Worm (Caenorhabditis elegans) whole organism, mixed stage, embryonic: ENCODE measurements around the gene ttr-22.

Experiments
- bed-3 ChIP-seq: fragments of 200-800 bp; sonication (Bioruptor generic); optimal IDR thresholded peaks from 3 replicates; lab custom pipeline; 2018; ENCODE audit warnings: mild to moderate bottlenecking, missing genetic modification characterization, moderate library complexity, missing compliant biosample characterization
- blmp-1 ChIP-seq: fragments of 150-350 bp; optimal IDR thresholded peaks from 2 replicates; lab custom pipeline; 2014; ENCODE audit warnings: missing biosample characterization, missing genetic modification characterization
- ceh-39 ChIP-seq: fragments of 150-350 bp; optimal IDR thresholded peaks from 2 replicates; lab custom pipeline; 2014; ENCODE audit warnings: missing biosample characterization, missing genetic modification characterization
- ceh-43 ChIP-seq: fragments of 200-800 bp; sonication (Bioruptor generic); optimal IDR thresholded peaks from 2 replicates; lab custom pipeline; 2018; ENCODE audit warnings: mild to moderate bottlenecking, missing genetic modification characterization, moderate library complexity, missing compliant biosample characterization
- ceh-83 ChIP-seq: fragments of 200-800 bp; sonication (Bioruptor generic); optimal IDR thresholded peaks from 2 replicates; lab custom pipeline; 2018; ENCODE audit warnings: mild to moderate bottlenecking, missing genetic modification characterization, missing compliant biosample characterization
- ces-1 ChIP-seq: fragments of 150-350 bp; optimal IDR thresholded peaks from 2 replicates; lab custom pipeline; 2014; ENCODE audit warnings: missing biosample characterization, missing genetic modification reagents, missing genetic modification characterization
- drap-1 ChIP-seq: fragments of 200-800 bp; sonication (Bioruptor generic); optimal IDR thresholded peaks from 3 replicates; lab custom pipeline; 2018; ENCODE audit warnings: mild to moderate bottlenecking, missing genetic modification characterization, missing compliant biosample characterization
- elt-1 ChIP-seq: sonication (generic microtip); optimal IDR thresholded peaks from 2 replicates; lab custom pipeline; 2017; ENCODE audit warnings: missing genetic modification characterization, mild to moderate bottlenecking, missing compliant biosample characterization, antibody characterized with exemption, moderate library complexity, borderline replicate concordance; ENCODE audit not compliant: insufficient read depth
- flh-1 ChIP-seq: fragments of 200-800 bp; sonication (Bioruptor generic); optimal IDR thresholded peaks from 2 replicates; lab custom pipeline; 2018; ENCODE audit warnings: mild to moderate bottlenecking, missing genetic modification characterization, moderate library complexity, missing compliant biosample characterization
- ham-2 ChIP-seq: fragments of 200-800 bp; sonication (Bioruptor generic); optimal IDR thresholded peaks from 2 replicates; lab custom pipeline; 2018; ENCODE audit warnings: mild to moderate bottlenecking, missing genetic modification characterization, missing compliant biosample characterization
- hlh-1 ChIP-seq: fragments of 150-350 bp; optimal IDR thresholded peaks from 2 replicates; lab custom pipeline; 2014; ENCODE audit warnings: missing biosample characterization, missing genetic modification reagents, missing genetic modification characterization
- lin-13 ChIP-seq: fragments of 150-350 bp; optimal IDR thresholded peaks from 2 replicates; lab custom pipeline; 2014; ENCODE audit warnings: missing biosample characterization, missing genetic modification characterization
- lin-32 ChIP-seq: fragments of 200-800 bp; sonication (Bioruptor generic); optimal IDR thresholded peaks from 2 replicates; lab custom pipeline; 2018; ENCODE audit warnings: mild to moderate bottlenecking, missing genetic modification characterization, missing compliant biosample characterization
- mab-5 ChIP-seq: fragments of 150-350 bp; optimal IDR thresholded peaks from 2 replicates; lab custom pipeline; 2014; ENCODE audit warnings: missing biosample characterization, missing genetic modification characterization
- mep-1 ChIP-seq: fragments of 150-350 bp; optimal IDR thresholded peaks from 2 replicates; lab custom pipeline; 2017; ENCODE audit warnings: missing biosample characterization, missing genetic modification reagents, missing genetic modification characterization, inconsistent platforms
- nhr-2 ChIP-seq: fragments of 150-350 bp; optimal IDR thresholded peaks from 2 replicates; lab custom pipeline; 2014; ENCODE audit warnings: missing biosample characterization, missing genetic modification characterization
- pha-4 ChIP-seq: fragments of 150-350 bp; optimal IDR thresholded peaks from 2 replicates; lab custom pipeline; 2018; ENCODE audit warnings: missing biosample characterization, missing genetic modification reagents, missing genetic modification characterization
- snpc-4 ChIP-seq: fragments of 150-350 bp; optimal IDR thresholded peaks from 2 replicates; lab custom pipeline; 2014; ENCODE audit warnings: missing biosample characterization, missing genetic modification characterization
- tbx-8 ChIP-seq: fragments of 200-800 bp; sonication (Bioruptor generic); optimal IDR thresholded peaks from 2 replicates; lab custom pipeline; 2018; ENCODE audit warnings: mild to moderate bottlenecking, missing genetic modification characterization, moderate library complexity, missing compliant biosample characterization
- unc-120 ChIP-seq: sonication (generic microtip); optimal IDR thresholded peaks from 2 replicates; lab custom pipeline; 2017; ENCODE audit warnings: missing genetic modification characterization, missing compliant biosample characterization; ENCODE audit not compliant: poor library complexity, severe bottlenecking
- unc-39 ChIP-seq: fragments of 150-350 bp; optimal IDR thresholded peaks from 2 replicates; lab custom pipeline; 2014; ENCODE audit warnings: missing biosample characterization, missing genetic modification characterization
- unc-62 ChIP-seq: fragments of 150-350 bp; optimal IDR thresholded peaks from 2 replicates; lab custom pipeline; 2014; ENCODE audit warnings: missing biosample characterization, missing genetic modification reagents, missing genetic modification characterization
- ztf-11 ChIP-seq: fragments of 150-350 bp; optimal IDR thresholded peaks from 2 replicates; lab custom pipeline; 2014; ENCODE audit warnings: missing biosample characterization, missing genetic modification characterization

The ttr-22 gene

DNA sequence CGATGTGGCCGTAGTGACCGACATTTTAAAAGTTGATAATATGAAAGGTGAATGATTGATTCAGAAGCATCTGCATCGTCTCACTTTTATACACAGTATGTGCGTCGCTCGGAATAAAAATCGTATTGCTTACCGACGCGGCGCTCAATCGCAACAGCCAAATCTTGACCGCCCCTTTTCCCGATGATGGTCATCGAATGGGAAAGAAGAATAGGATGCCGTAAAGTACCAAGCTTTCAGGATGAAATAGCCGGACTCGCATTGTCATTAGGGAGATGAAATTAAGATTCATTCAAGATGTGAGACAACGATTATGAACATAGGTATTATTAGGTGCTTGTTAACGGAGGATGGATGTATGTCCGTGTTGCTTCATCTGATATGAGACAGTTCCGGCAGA is 42.7 kb upstream of the ttr-22 start, which contains the start of gene lon-3:
Gene lon-3 (minus strand): TSS at position 101 of the 400 bp plus-strand sequence.
- TF ChIP-seq drap-1 (no peak), elt-1 (tag; lab: Kevin White, UChicago) (peak; percentile 58)

DNA sequence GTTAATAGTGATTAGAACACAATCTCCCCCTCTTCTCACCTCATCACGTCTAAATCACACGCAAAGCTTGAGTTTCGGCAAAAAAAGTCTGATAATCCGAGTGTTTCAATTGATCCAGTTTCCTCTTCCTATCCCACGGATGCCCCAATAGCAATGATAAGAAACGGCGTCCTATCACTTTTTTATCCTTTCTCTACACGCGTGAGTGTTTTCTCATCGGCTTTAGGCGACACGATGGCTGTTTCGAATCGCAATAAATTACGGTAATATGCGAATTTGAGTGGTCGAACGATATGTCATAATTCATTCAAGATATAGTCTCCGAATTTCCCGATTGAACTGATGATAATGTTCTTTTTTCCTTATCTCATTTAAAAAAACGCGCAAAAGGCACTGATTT is 41.8 kb upstream of the ttr-22 start:
- TF ChIP-seq ham-2 (GFP tag; lab: Kevin White, UChicago) (peak; percentile 17), nhr-2 (tag; lab: Kevin White, UChicago) (no peak), unc-39 (no peak), elt-1 (tag; lab: Kevin White, UChicago) (peak; percentile 0)

DNA sequence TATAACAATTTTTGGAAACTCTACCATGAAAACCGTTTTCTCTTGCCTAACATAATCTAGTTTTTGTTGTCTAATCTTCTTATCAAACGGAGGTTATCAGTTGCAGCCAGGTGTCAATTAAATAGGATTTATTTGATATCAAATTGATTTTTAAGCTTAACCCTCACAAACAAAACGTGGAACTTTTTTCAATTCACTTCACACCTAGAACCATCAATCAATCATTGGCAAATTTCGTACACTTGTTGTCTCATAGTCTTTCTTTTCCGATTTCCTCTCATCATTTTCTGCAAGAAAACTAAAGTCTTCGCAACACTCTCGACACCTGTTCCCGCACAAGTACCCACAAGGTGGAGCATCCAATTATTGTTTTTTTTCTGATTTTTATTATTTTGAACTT is 32.5 kb upstream of the ttr-22 start:
- TF ChIP-seq ceh-39 (tag; lab: Kevin White, UChicago) (no peak), pha-4 (tag; lab: Kevin White, UChicago) (no peak), lin-32 (GFP tag; lab: Kevin White, UChicago) (no peak), unc-62 (GFP tag; lab: Kevin White, UChicago) (peak; percentile 41), hlh-1 (tag; lab: Kevin White, UChicago) (peak; percentile 42), flh-1 (no peak), ceh-43 (GFP tag; lab: Kevin White, UChicago) (no peak), snpc-4 (tag; lab: Kevin White, UChicago) (no peak), tbx-8 (GFP tag; lab: Kevin White, UChicago) (no peak)

DNA sequence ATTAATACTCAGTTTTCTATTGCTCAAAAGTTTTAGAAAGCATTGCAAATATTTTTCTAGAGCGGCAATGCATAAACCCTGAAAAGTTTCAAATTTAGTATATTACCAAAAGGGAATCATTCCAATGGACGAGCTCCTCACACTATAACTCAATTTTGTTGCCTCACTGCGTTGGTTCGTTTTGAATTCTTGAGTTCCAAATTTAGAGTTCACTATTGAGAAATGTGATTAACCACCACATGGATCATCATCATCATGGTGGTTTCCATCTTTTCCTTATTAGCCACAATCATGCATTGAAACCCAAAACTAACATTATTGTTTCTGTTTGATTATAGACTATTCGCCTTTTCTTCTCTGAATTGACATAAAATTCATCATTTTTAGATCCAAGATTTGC is 31.3 kb upstream of the ttr-22 start:
- TF ChIP-seq tbx-8 (GFP tag; lab: Kevin White, UChicago): no peak
- peak; percentile 89 for TF ChIP-seq ces-1 (GFP tag; lab: Kevin White, UChicago)
- TF ChIP-seq, all 35 proteins: peak for 1

DNA sequence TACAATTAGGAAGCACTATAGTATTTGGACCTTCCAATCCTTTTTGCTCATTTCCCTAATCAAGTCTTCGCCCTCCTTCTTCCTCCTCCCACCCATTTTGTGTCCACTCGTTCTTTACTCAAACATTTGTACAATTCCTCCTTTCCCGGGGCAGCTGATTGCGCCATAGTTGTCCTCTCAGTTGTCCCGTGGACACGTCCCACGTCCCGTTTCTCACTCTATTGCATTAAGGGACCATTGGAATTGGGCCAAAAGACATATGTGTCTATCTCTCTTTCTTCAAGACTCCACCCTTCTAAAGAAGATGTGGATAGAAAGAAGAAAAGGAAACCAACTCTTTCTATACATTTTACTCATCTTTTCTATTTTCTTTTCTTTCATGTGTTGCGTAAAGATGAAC is 30.1 kb upstream of the ttr-22 start:
- TF ChIP-seq ces-1 (GFP tag; lab: Kevin White, UChicago) (peak; percentile 97), blmp-1 (tag; lab: Kevin White, UChicago) (no peak)

DNA sequence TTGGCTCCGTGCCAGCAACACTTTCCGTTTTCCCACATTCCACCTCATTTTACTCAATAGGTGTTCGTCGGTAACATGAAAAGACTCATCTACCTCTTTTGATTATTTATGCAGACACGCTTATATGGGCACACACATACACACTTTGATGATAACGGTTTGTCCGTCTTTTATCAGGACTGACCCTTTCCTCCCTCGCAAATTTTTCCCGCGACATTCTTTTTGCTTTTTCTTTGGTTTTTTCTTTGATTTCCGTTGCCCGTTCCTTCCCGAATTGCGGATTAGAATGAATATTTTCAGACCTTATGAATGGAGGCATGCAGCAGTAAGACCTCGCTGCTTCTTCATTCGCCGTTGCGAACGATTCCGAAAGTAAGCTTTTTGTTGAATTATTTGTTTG is 28.2 kb upstream of the ttr-22 start, which contains the start of gene vab-8:
Gene vab-8 (plus strand): TSS at position 301 of the 400 bp plus-strand sequence.
- TF ChIP-seq nhr-2 (tag; lab: Kevin White, UChicago): no peak
- no peak for TF ChIP-seq lin-13 (tag; lab: Kevin White, UChicago)
- no peak for TF ChIP-seq ceh-43 (GFP tag; lab: Kevin White, UChicago)
- no peak for TF ChIP-seq ceh-83
- no peak for TF ChIP-seq ceh-39 (tag; lab: Kevin White, UChicago)

DNA sequence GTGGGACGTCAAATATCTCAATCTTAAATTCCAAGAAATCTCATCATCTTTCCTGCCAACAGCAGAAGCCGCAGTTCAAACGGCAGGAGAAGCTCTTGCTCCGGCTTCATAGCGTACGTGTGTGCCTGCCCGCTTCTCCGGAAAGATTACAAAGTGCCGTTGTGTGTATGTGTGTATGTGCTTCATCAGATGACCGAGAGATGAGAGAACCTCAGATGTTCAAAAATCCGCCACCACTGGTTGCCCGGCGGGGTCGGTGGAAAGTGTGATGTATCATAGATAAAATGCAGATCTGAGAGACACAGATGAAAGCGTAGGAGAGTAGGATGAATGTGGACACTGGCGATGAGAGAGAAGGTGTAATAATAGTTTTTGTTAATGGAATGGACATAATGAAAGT is 7.8 kb upstream of the ttr-22 start:
- TF ChIP-seq unc-120 (tag; lab: Kevin White, UChicago) (peak; percentile 75), unc-62 (GFP tag; lab: Kevin White, UChicago) (peak; percentile 36), lin-32 (GFP tag; lab: Kevin White, UChicago) (no peak), hlh-1 (tag; lab: Kevin White, UChicago) (peak; percentile 82), pha-4 (tag; lab: Kevin White, UChicago) (no peak)

DNA sequence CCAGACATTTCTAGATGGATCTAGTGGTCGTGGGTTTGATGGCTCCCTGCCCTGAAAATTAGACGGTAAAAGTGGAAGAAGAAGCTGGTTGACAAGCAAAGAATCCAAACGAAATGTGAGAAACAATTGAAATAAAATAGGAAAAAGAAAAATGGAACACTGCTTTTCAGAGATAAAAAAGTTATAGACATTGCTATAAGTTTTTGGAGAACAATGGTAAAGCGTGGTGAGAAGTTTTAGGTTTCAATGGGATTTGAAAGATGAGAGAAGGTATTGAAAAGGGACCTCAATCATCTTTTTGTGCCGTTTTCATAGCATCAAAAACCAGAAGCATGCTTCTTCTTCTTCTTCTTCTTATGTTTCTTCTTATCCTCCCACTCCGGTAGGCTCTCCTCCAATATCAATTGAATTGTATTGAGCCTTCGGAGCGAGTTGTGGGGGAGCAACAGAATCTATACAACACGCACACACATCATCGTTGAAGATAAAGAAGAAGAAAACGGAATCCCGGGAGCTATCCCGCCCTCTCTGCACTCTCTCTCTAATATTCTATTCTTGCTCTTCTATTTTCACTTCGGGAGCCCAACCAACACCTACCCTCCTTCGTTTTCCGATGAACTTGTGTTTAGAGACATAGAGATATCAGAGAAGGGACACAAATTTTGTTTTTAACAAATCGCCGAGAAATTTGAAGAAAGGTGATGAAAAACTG is 6.8 kb upstream of the ttr-22 start, which contains the start of gene myo-3:
Gene myo-3 (minus strand): TSS at position 51 of the 712 bp plus-strand sequence.
- TF ChIP-seq unc-120 (tag; lab: Kevin White, UChicago) (peak; percentile 79), ztf-11 (tag; lab: Kevin White, UChicago) (no peak), ceh-43 (GFP tag; lab: Kevin White, UChicago) (no peak), snpc-4 (tag; lab: Kevin White, UChicago) (no peak), mab-5 (tag; lab: Kevin White, UChicago) (no peak), bed-3 (GFP tag; lab: Kevin White, UChicago) (no peak), flh-1 (no peak), mep-1 (tag; lab: Kevin White, UChicago) (no peak), hlh-1 (tag; lab: Kevin White, UChicago) (peak; percentile 67)
